Worm (Caenorhabditis elegans) whole organism, L2 larva: Measurements from ENCODE around the gene C54D10.4.

Experiments
- aly-2 ChIP-seq: fragments of 150-350 bp; optimal IDR thresholded peaks from 2 replicates; lab custom pipeline; 2014; ENCODE audit warnings: missing biosample characterization, missing genetic modification characterization
- ceh-82 ChIP-seq: fragments of 150-350 bp; optimal IDR thresholded peaks from 2 replicates; lab custom pipeline; 2014; ENCODE audit warnings: missing biosample characterization, missing genetic modification characterization
- lin-13 ChIP-seq: fragments of 150-350 bp; optimal IDR thresholded peaks from 2 replicates; lab custom pipeline; 2014; ENCODE audit warnings: missing biosample characterization, missing genetic modification reagents, missing genetic modification characterization
- ztf-11 ChIP-seq: sonication (generic microtip); optimal IDR thresholded peaks from 2 replicates; lab custom pipeline; 2017; ENCODE audit warnings: missing biosample characterization, missing genetic modification characterization

ce11 chrV:12432111-12432510 lies 11.4 kb upstream of the C54D10.4 start, which contains the start of gene C54D10.13:
- TF ChIP-seq ceh-82 (tag; lab: Kevin White, UChicago) (no peak), aly-2 (tag; lab: Kevin White, UChicago) (no peak), ztf-11 (no peak), lin-13 (GFP tag; lab: Kevin White, UChicago) (no peak)
